Fruit fly (Drosophila melanogaster) whole organism, embryonic: Measurements from ENCODE around the gene Rnb.

Experiments used
- Atf-2 ChIP-seq: fragments of 200-800 bp; sonication (Bioruptor generic); optimal IDR thresholded peaks from 2 replicates; lab custom pipeline; 2016; ENCODE audit warnings: missing biosample characterization, missing genetic modification characterization
- CG10462 ChIP-seq: fragments of 200-800 bp; sonication (Bioruptor generic); optimal IDR thresholded peaks from 2 replicates; lab custom pipeline; 2016; ENCODE audit warnings: missing biosample characterization, missing genetic modification characterization
- CG10959 ChIP-seq: fragments of 200-800 bp; sonication (Bioruptor generic); IDR thresholded peaks from 2 replicates; pipeline ENCODE4 v1.3.6; 2022; ENCODE audit warnings: missing biosample characterization, missing genetic modification characterization
- CG11085 ChIP-seq: fragments of 200-800 bp; sonication (Bioruptor generic); IDR thresholded peaks from 2 replicates; pipeline ENCODE4 v1.3.6; 2022; ENCODE audit warnings: missing biosample characterization, missing genetic modification characterization
- CG12391 ChIP-seq: fragments of 200-800 bp; sonication (Bioruptor generic); optimal IDR thresholded peaks from 3 replicates; lab custom pipeline; 2018; ENCODE audit warnings: missing biosample characterization, mild to moderate bottlenecking, missing genetic modification characterization, moderate library complexity
- CG14965 ChIP-seq: fragments of 200-800 bp; sonication (Bioruptor generic); optimal IDR thresholded peaks from 2 replicates; lab custom pipeline; 2016; ENCODE audit warnings: missing biosample characterization, missing genetic modification characterization, borderline replicate concordance
- CG16863 ChIP-seq: fragments of 200-800 bp; sonication (Bioruptor generic); optimal IDR thresholded peaks from 3 replicates; lab custom pipeline; 2016; ENCODE audit warnings: missing biosample characterization, missing genetic modification characterization
- CG17802 ChIP-seq: fragments of 200-800 bp; sonication (Bioruptor generic); optimal IDR thresholded peaks from 2 replicates; lab custom pipeline; 2018; ENCODE audit warnings: missing biosample characterization, mild to moderate bottlenecking, missing genetic modification characterization, moderate library complexity
- CG18619 ChIP-seq: fragments of 200-800 bp; sonication (Bioruptor generic); optimal IDR thresholded peaks from 3 replicates; lab custom pipeline; 2017; ENCODE audit warnings: missing biosample characterization, mild to moderate bottlenecking, missing genetic modification characterization
- CG2202 ChIP-seq: fragments of 200-800 bp; sonication (Bioruptor generic); optimal IDR thresholded peaks from 2 replicates; lab custom pipeline; 2018; ENCODE audit warnings: missing biosample characterization, mild to moderate bottlenecking, missing genetic modification characterization
- CG4424 ChIP-seq: fragments of 200-800 bp; sonication (Bioruptor generic); optimal IDR thresholded peaks from 3 replicates; lab custom pipeline; 2016; ENCODE audit warnings: missing biosample characterization, missing genetic modification characterization
- CG4707 ChIP-seq: fragments of 200-800 bp; sonication (Bioruptor generic); optimal IDR thresholded peaks from 2 replicates; lab custom pipeline; 2018; ENCODE audit warnings: missing biosample characterization, mild to moderate bottlenecking, missing genetic modification characterization, moderate library complexity
- CG7357 ChIP-seq: fragments of 200-800 bp; sonication (Bioruptor generic); IDR thresholded peaks from 3 replicates; pipeline ENCODE4 v1.3.6; 2022; ENCODE audit warnings: missing biosample characterization, missing genetic modification characterization
- CG7372 ChIP-seq: fragments of 200-800 bp; sonication (Bioruptor generic); IDR thresholded peaks from 2 replicates; pipeline ENCODE4 v1.3.6; 2022; ENCODE audit warnings: missing biosample characterization, missing genetic modification characterization
- CG7556 ChIP-seq: fragments of 200-800 bp; sonication (Bioruptor generic); optimal IDR thresholded peaks from 2 replicates; lab custom pipeline; 2017; ENCODE audit warnings: missing biosample characterization, mild to moderate bottlenecking, missing genetic modification characterization
- CG7839 ChIP-seq: fragments of 200-800 bp; sonication (Bioruptor generic); optimal IDR thresholded peaks from 3 replicates; lab custom pipeline; 2018; ENCODE audit warnings: missing biosample characterization, mild to moderate bottlenecking, missing genetic modification characterization, moderate library complexity
- CG8281 ChIP-seq: fragments of 200-800 bp; sonication (Bioruptor generic); optimal IDR thresholded peaks from 2 replicates; lab custom pipeline; 2018; ENCODE audit warnings: missing biosample characterization, mild to moderate bottlenecking, missing genetic modification characterization, moderate library complexity
- CG9609 ChIP-seq: fragments of 200-800 bp; sonication (Bioruptor generic); optimal IDR thresholded peaks from 3 replicates; lab custom pipeline; 2016; ENCODE audit warnings: missing biosample characterization, missing genetic modification characterization
- CG9727 ChIP-seq: fragments of 200-800 bp; sonication (Bioruptor generic); optimal IDR thresholded peaks from 3 replicates; lab custom pipeline; 2017; ENCODE audit warnings: missing biosample characterization, mild to moderate bottlenecking, missing genetic modification characterization
- CoRest ChIP-seq: fragments of 200-800 bp; sonication (Bioruptor generic); optimal IDR thresholded peaks from 3 replicates; lab custom pipeline; 2018; ENCODE audit warnings: missing biosample characterization, mild to moderate bottlenecking, missing genetic modification characterization, moderate library complexity
- Deaf1 ChIP-seq: fragments of 200-800 bp; optimal IDR thresholded peaks from 3 replicates; lab custom pipeline; 2019; ENCODE audit warnings: missing biosample characterization, mild to moderate bottlenecking, missing genetic modification characterization, moderate library complexity
- E2f1 ChIP-seq: fragments of 200-800 bp; sonication (Bioruptor generic); IDR thresholded peaks from 2 replicates; pipeline ENCODE4 v1.3.6; 2022; ENCODE audit warnings: missing biosample characterization, missing genetic modification characterization
- Gsc ChIP-seq: fragments of 200-800 bp; sonication (Bioruptor generic); IDR thresholded peaks from 2 replicates; pipeline ENCODE4 v1.3.6; 2022; ENCODE audit warnings: missing biosample characterization, missing genetic modification characterization
- H15 ChIP-seq: fragments of 200-800 bp; sonication (Bioruptor generic); IDR thresholded peaks from 3 replicates; pipeline ENCODE4 v1.3.6; 2022; ENCODE audit warnings: missing biosample characterization, missing genetic modification characterization
- HmgZ ChIP-seq: fragments of 200-800 bp; sonication (Bioruptor generic); optimal IDR thresholded peaks from 2 replicates; lab custom pipeline; 2018; ENCODE audit warnings: missing biosample characterization, mild to moderate bottlenecking, missing genetic modification characterization
- NC2α ChIP-seq: fragments of 200-800 bp; sonication (Bioruptor generic); optimal IDR thresholded peaks from 2 replicates; lab custom pipeline; 2016; ENCODE audit warnings: missing biosample characterization, missing genetic modification characterization
- Scr ChIP-seq: fragments of 200-800 bp; sonication (Bioruptor generic); IDR thresholded peaks from 2 replicates; pipeline ENCODE4 v1.3.6; 2022; ENCODE audit warnings: missing biosample characterization, missing genetic modification characterization; ENCODE audit not compliant: partially characterized antibody
- Six4 ChIP-seq: fragments of 200-800 bp; sonication (Bioruptor generic); optimal IDR thresholded peaks from 2 replicates; lab custom pipeline; 2016; ENCODE audit warnings: missing biosample characterization, missing genetic modification characterization
- Sry-β ChIP-seq: fragments of 200-800 bp; sonication (Bioruptor generic); optimal IDR thresholded peaks from 2 replicates; lab custom pipeline; 2018; ENCODE audit warnings: missing biosample characterization, mild to moderate bottlenecking, missing genetic modification characterization, moderate library complexity
- aop ChIP-seq: fragments of 200-800 bp; sonication (Bioruptor generic); IDR thresholded peaks from 2 replicates; pipeline ENCODE4 v1.3.6; 2022; ENCODE audit warnings: missing biosample characterization, missing genetic modification characterization
- ash1 ChIP-seq: fragments of 200-800 bp; sonication (Bioruptor generic); optimal IDR thresholded peaks from 2 replicates; lab custom pipeline; 2018; ENCODE audit warnings: missing biosample characterization, mild to moderate bottlenecking, missing genetic modification characterization
- bigmax ChIP-seq: fragments of 200-800 bp; sonication (Bioruptor generic); optimal IDR thresholded peaks from 2 replicates; lab custom pipeline; 2018; ENCODE audit warnings: missing biosample characterization, mild to moderate bottlenecking, missing genetic modification characterization
- cg ChIP-seq: fragments of 200-800 bp; sonication (Bioruptor generic); optimal IDR thresholded peaks from 3 replicates; lab custom pipeline; 2019; ENCODE audit warnings: missing biosample characterization, mild to moderate bottlenecking, missing genetic modification characterization, moderate library complexity
- crol ChIP-seq: fragments of 200-800 bp; sonication (Bioruptor generic); IDR thresholded peaks from 2 replicates; pipeline ENCODE4 v1.3.6; 2022; ENCODE audit warnings: missing biosample characterization, missing genetic modification characterization
- ham ChIP-seq: fragments of 200-800 bp; sonication (Bioruptor generic); IDR thresholded peaks from 2 replicates; pipeline ENCODE4 v1.3.6; 2022; ENCODE audit warnings: missing biosample characterization, missing genetic modification characterization
- lola ChIP-seq, 3 experiments: fragments of >200 bp in 2 of 3; fragments of 200-800 bp in 1 of 3; sonication (Bioruptor generic) in 1 of 3; optimal IDR thresholded peaks; 2 replicates each; lab custom pipeline; 2017 to 2019; ENCODE audit warnings: missing biosample characterization in 3 of 3, missing genetic modification characterization in 3 of 3, mild to moderate bottlenecking in 1 of 3, moderate library complexity in 1 of 3
- psq ChIP-seq: fragments of 200-800 bp; sonication (Bioruptor generic); optimal IDR thresholded peaks from 2 replicates; lab custom pipeline; 2017; ENCODE audit warnings: missing biosample characterization, missing genetic modification characterization
- repo ChIP-seq: fragments of 200-800 bp; sonication (Bioruptor generic); optimal IDR thresholded peaks from 2 replicates; lab custom pipeline; 2016; ENCODE audit warnings: missing biosample characterization, missing genetic modification characterization
- schlank ChIP-seq: fragments of 200-800 bp; sonication (Bioruptor generic); optimal IDR thresholded peaks from 2 replicates; lab custom pipeline; 2018; ENCODE audit warnings: missing biosample characterization, mild to moderate bottlenecking, missing genetic modification characterization
- sens ChIP-seq: fragments of 200-800 bp; sonication (Bioruptor generic); peaks from one replicate; lab custom pipeline; 2016; ENCODE audit warnings: missing biosample characterization, missing genetic modification characterization
- ttk ChIP-seq: fragments of 200-800 bp; sonication (Bioruptor generic); IDR thresholded peaks from 2 replicates; pipeline ENCODE4 v2.1.2; 2022; ENCODE audit warnings: missing biosample characterization, missing genetic modification characterization
- unpg ChIP-seq: fragments of 200-800 bp; sonication (Bioruptor generic); optimal IDR thresholded peaks from 3 replicates; lab custom pipeline; 2018; ENCODE audit warnings: missing biosample characterization, mild to moderate bottlenecking, missing genetic modification characterization, moderate library complexity
- usp ChIP-seq: fragments of >200 bp; optimal IDR thresholded peaks from 2 replicates; lab custom pipeline; 2017; ENCODE audit warnings: missing biosample characterization, missing genetic modification characterization
- z ChIP-seq: fragments of 200-800 bp; sonication (Bioruptor generic); IDR thresholded peaks from 3 replicates; pipeline ENCODE4 v1.3.6; 2022; ENCODE audit warnings: missing biosample characterization, missing genetic modification characterization
- zen2 ChIP-seq: fragments of 200-800 bp; sonication (Bioruptor generic); IDR thresholded peaks from 3 replicates; pipeline ENCODE4 v1.3.6; 2022; ENCODE audit warnings: missing biosample characterization, missing genetic modification characterization; ENCODE audit not compliant: partially characterized antibody

The Rnb gene

dm6 chr3R:29757681-29758080 is 41.5 kb downstream of the Rnb start (continued):
- no peak for TF ChIP-seq aop
- TF ChIP-seq z (GFP tag; lab: Robert Waterston, UW), result no peak
- peak; percentile 3 for TF ChIP-seq unpg (GFP tag; lab: Kevin White, UChicago)
- no peak for TF ChIP-seq CG7372
- TF ChIP-seq bigmax (GFP tag; lab: Kevin White, UChicago), result no peak
- TF ChIP-seq cg, result no peak
- TF ChIP-seq HmgZ, result no peak
- TF ChIP-seq E2f1 (GFP tag; lab: Robert Waterston, UW), result no peak
- TF ChIP-seq CG11085, result no peak
- TF ChIP-seq CG17802 (tag; lab: Kevin White, UChicago), result no peak
- no peak for TF ChIP-seq ash1 (GFP tag; lab: Kevin White, UChicago)
- no peak for TF ChIP-seq CG4707
- TF ChIP-seq Deaf1 (tag; lab: Kevin White, UChicago), result no peak
- TF ChIP-seq CG7839, result peak; percentile 5
- TF ChIP-seq CG16863 (GFP tag; lab: Kevin White, UChicago), result no peak
- no peak for TF ChIP-seq schlank (tag; lab: Kevin White, UChicago)
- TF ChIP-seq lola (GFP tag; optimal IDR thresholded peaks at IDR 0.05; lab: Kevin White, UChicago), result no peak
- peak; percentile 44 for TF ChIP-seq Sry-β
- TF ChIP-seq sens (GFP tag; lab: Kevin White, UChicago), result peak; percentile 44
- TF ChIP-seq ttk, result no peak
- no peak for TF ChIP-seq Atf-2 (GFP tag; lab: Kevin White, UChicago)
- TF ChIP-seq Gsc (GFP tag; lab: Robert Waterston, UW), result no peak
- TF ChIP-seq CG2202 (tag; lab: Kevin White, UChicago), result no peak
- TF ChIP-seq CG10462, result no peak
- no peak for TF ChIP-seq H15 (GFP tag; lab: Robert Waterston, UW)
- TF ChIP-seq CG18619 (GFP tag; lab: Kevin White, UChicago), result no peak
- TF ChIP-seq CoRest (tag; lab: Kevin White, UChicago), result no peak
- TF ChIP-seq CG8281 (tag; lab: Kevin White, UChicago), result no peak
- no peak for TF ChIP-seq psq (GFP tag; lab: Kevin White, UChicago)
- no peak for TF ChIP-seq NC2α (GFP tag; lab: Kevin White, UChicago)
- no peak for TF ChIP-seq CG12391 (tag; lab: Kevin White, UChicago)
- no peak for TF ChIP-seq CG7357 (GFP tag; lab: Robert Waterston, UW)
- TF ChIP-seq CG9609 (GFP tag; lab: Kevin White, UChicago), result no peak
- TF ChIP-seq Six4, result no peak
- TF ChIP-seq ham (GFP tag; lab: Robert Waterston, UW), result no peak
- TF ChIP-seq crol (GFP tag; lab: Robert Waterston, UW), result no peak
- no peak for TF ChIP-seq CG14965 (GFP tag; lab: Kevin White, UChicago)
- no peak for TF ChIP-seq CG10959 (GFP tag; lab: Robert Waterston, UW)
- TF ChIP-seq zen2 (GFP tag; lab: Robert Waterston, UW), result no peak
- no peak for TF ChIP-seq Scr (GFP tag; lab: Robert Waterston, UW)
- TF ChIP-seq CG7556 (GFP tag; lab: Kevin White, UChicago), result no peak
- no peak for TF ChIP-seq CG9727 (GFP tag; lab: Kevin White, UChicago)
- TF ChIP-seq usp (GFP tag; lab: Kevin White, UChicago), result no peak
- TF ChIP-seq CG4424, result no peak
- no peak for TF ChIP-seq repo (GFP tag; lab: Kevin White, UChicago)
